Worm (Caenorhabditis elegans) whole organism, late embryonic: ENCODE measurements around the gene srw-26.
"Not testable (repeated sequence)": the region's sequence is repeated elsewhere in the genome, so short reads cannot be mapped to it uniquely, and the experiment has no call there.

Source experiments
- F13H6.1 ChIP-seq: sonication (generic microtip); optimal IDR thresholded peaks from 2 replicates; lab custom pipeline; 2016; ENCODE audit warnings: missing genetic modification characterization, missing compliant biosample characterization
- K02D7.2 ChIP-seq: sonication (generic microtip); optimal IDR thresholded peaks from 2 replicates; lab custom pipeline; 2017; ENCODE audit warnings: mild to moderate bottlenecking, missing genetic modification characterization, missing compliant biosample characterization
- ceh-18 ChIP-seq: sonication (generic microtip); optimal IDR thresholded peaks from 2 replicates; lab custom pipeline; 2016; ENCODE audit warnings: missing genetic modification characterization, missing compliant biosample characterization
- ceh-19 ChIP-seq: fragments of 200-800 bp; sonication (Bioruptor generic); optimal IDR thresholded peaks from 2 replicates; lab custom pipeline; 2018; ENCODE audit warnings: mild to moderate bottlenecking, missing genetic modification characterization, missing compliant biosample characterization
- ceh-22 ChIP-seq: sonication (generic microtip); optimal IDR thresholded peaks from 2 replicates; lab custom pipeline; 2017; ENCODE audit warnings: missing biosample characterization, missing genetic modification characterization
- ceh-30 ChIP-seq: fragments of 150-350 bp; optimal IDR thresholded peaks from 2 replicates; lab custom pipeline; 2014; ENCODE audit warnings: missing biosample characterization, missing genetic modification characterization
- ceh-31 ChIP-seq: sonication (generic microtip); optimal IDR thresholded peaks from 2 replicates; lab custom pipeline; 2016; ENCODE audit warnings: missing genetic modification characterization, missing compliant biosample characterization
- ceh-34 ChIP-seq: sonication (generic microtip); optimal IDR thresholded peaks from 2 replicates; lab custom pipeline; 2016; ENCODE audit warnings: mild to moderate bottlenecking, missing genetic modification characterization, missing compliant biosample characterization
- ceh-45 ChIP-seq: fragments of 200-800 bp; sonication (Bioruptor generic); IDR thresholded peaks from 2 replicates; pipeline ENCODE4 v1.3.6; 2022; ENCODE audit warnings: missing genetic modification reagents, missing genetic modification characterization, missing compliant biosample characterization
- ceh-48 ChIP-seq: sonication (generic microtip); optimal IDR thresholded peaks from 2 replicates; lab custom pipeline; 2016; ENCODE audit warnings: missing genetic modification characterization, inconsistent platforms, missing compliant biosample characterization
- che-1 ChIP-seq: sonication (generic microtip); optimal IDR thresholded peaks from 2 replicates; lab custom pipeline; 2016; ENCODE audit warnings: mild to moderate bottlenecking, missing genetic modification characterization, missing compliant biosample characterization
- dve-1 ChIP-seq: sonication (generic microtip); optimal IDR thresholded peaks from 2 replicates; lab custom pipeline; 2017; ENCODE audit warnings: antibody characterized with exemption, mild to moderate bottlenecking, missing genetic modification characterization, missing compliant biosample characterization
- elt-2 ChIP-seq: sonication (generic microtip); optimal IDR thresholded peaks from 2 replicates; lab custom pipeline; 2016; ENCODE audit warnings: missing genetic modification reagents, missing genetic modification characterization, missing compliant biosample characterization
- elt-4 ChIP-seq: sonication (generic microtip); optimal IDR thresholded peaks from 2 replicates; lab custom pipeline; 2016; ENCODE audit warnings: missing genetic modification characterization, missing compliant biosample characterization
- fax-1 ChIP-seq: sonication (generic microtip); optimal IDR thresholded peaks from 2 replicates; lab custom pipeline; 2016; ENCODE audit warnings: missing genotype, missing genetic modification characterization, missing compliant biosample characterization
- gmeb-2 ChIP-seq: sonication (generic microtip); optimal IDR thresholded peaks from 2 replicates; lab custom pipeline; 2016; ENCODE audit warnings: missing genetic modification characterization, inconsistent platforms, missing compliant biosample characterization
- hlh-30 ChIP-seq: sonication (generic microtip); optimal IDR thresholded peaks from 2 replicates; lab custom pipeline; 2017; ENCODE audit warnings: antibody characterized with exemption, missing genetic modification characterization, missing compliant biosample characterization; ENCODE audit not compliant: insufficient read depth
- hlh-8 ChIP-seq: sonication (generic microtip); optimal IDR thresholded peaks from 2 replicates; lab custom pipeline; 2016; ENCODE audit warnings: missing genotype, missing genetic modification characterization, missing compliant biosample characterization
- lim-6 ChIP-seq: sonication (generic microtip); optimal IDR thresholded peaks from 2 replicates; lab custom pipeline; 2016; ENCODE audit warnings: missing genetic modification characterization, missing compliant biosample characterization
- madf-2 ChIP-seq: sonication (generic microtip); optimal IDR thresholded peaks from 2 replicates; lab custom pipeline; 2017; ENCODE audit warnings: missing genetic modification characterization, missing compliant biosample characterization
- mec-3 ChIP-seq: sonication (generic microtip); optimal IDR thresholded peaks from 2 replicates; lab custom pipeline; 2016; ENCODE audit warnings: borderline replicate concordance, missing genetic modification characterization, missing compliant biosample characterization
- nfya-1 ChIP-seq: sonication (generic microtip); optimal IDR thresholded peaks from 2 replicates; lab custom pipeline; 2017; ENCODE audit warnings: missing genetic modification characterization, mild to moderate bottlenecking, missing compliant biosample characterization, antibody characterized with exemption, moderate library complexity
- odd-2 ChIP-seq: sonication (generic microtip); optimal IDR thresholded peaks from 2 replicates; lab custom pipeline; 2017; ENCODE audit warnings: antibody characterized with exemption, mild to moderate bottlenecking, missing genetic modification characterization, missing compliant biosample characterization
- pat-9 ChIP-seq: fragments of 200-800 bp; sonication (Bioruptor generic); optimal IDR thresholded peaks from 2 replicates; lab custom pipeline; 2018; ENCODE audit warnings: mild to moderate bottlenecking, missing genetic modification characterization, moderate library complexity, missing compliant biosample characterization
- pax-1 ChIP-seq: fragments of 150-350 bp; optimal IDR thresholded peaks from 2 replicates; lab custom pipeline; 2014; ENCODE audit warnings: missing biosample characterization, missing genetic modification characterization
- pha-4 ChIP-seq: fragments of 150-350 bp; optimal IDR thresholded peaks from 2 replicates; lab custom pipeline; 2018; ENCODE audit warnings: missing biosample characterization, missing genetic modification reagents, missing genetic modification characterization
- rnt-1 ChIP-seq: sonication (generic microtip); optimal IDR thresholded peaks from 2 replicates; lab custom pipeline; 2016; ENCODE audit warnings: missing genetic modification characterization, missing compliant biosample characterization
- sox-2 ChIP-seq: fragments of 200-800 bp; sonication (Bioruptor generic); IDR thresholded peaks from 2 replicates; pipeline ENCODE4 v1.3.6; 2022; ENCODE audit warnings: missing genetic modification reagents, missing genetic modification characterization, missing compliant biosample characterization
- sox-4 ChIP-seq: sonication (generic microtip); optimal IDR thresholded peaks from 2 replicates; lab custom pipeline; 2017; ENCODE audit warnings: mild to moderate bottlenecking, missing genetic modification characterization, inconsistent platforms, missing compliant biosample characterization
- tbx-2 ChIP-seq: sonication (generic microtip); optimal IDR thresholded peaks from 2 replicates; lab custom pipeline; 2016; ENCODE audit warnings: missing genetic modification characterization, missing compliant biosample characterization
- unc-3 ChIP-seq, 2 experiments: fragments of 200-800 bp in 1 of 2; sonication (Bioruptor generic) in 1 of 2; sonication (generic microtip) in 1 of 2; conservative IDR thresholded peaks in 1 of 2; optimal IDR thresholded peaks in 1 of 2; 2 replicates each; pipeline versions ENCODE4 v1.3.6 to Lab custom; 2016 to 2022; ENCODE audit warnings: missing compliant biosample characterization in 2 of 2, missing genetic modification characterization in 2 of 2, missing genetic modification reagents in 1 of 2
- unc-86 ChIP-seq: sonication (generic microtip); optimal IDR thresholded peaks from 2 replicates; lab custom pipeline; 2016; ENCODE audit warnings: missing genetic modification characterization, missing compliant biosample characterization
- ztf-16 ChIP-seq: sonication (generic microtip); optimal IDR thresholded peaks from 2 replicates; lab custom pipeline; 2017; ENCODE audit warnings: missing genetic modification characterization, missing compliant biosample characterization

The srw-26 gene

DNA sequence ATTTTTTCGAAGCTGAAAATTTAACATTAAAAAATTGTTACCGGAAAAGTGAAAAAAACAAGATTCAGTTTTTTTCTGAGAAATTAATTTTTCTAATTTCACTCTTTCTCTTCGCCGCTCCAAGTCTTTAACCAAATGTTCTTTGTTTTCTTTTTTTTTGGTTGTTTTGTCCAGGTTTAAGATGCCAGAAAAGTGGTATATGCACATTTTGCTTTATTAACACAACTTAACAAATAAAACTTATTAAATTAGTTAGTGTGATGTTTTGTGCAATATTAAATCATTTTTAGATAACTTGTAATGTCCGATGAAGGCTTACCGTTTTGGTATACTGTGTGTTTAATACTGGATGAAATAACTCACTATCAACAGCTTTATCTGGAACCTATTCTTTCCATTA lies 10.8 kb upstream of the srw-26 start, which contains the start of gene srw-53:
Gene srw-53 (plus strand): TSS at position 301 of the 400 bp plus-strand sequence.
- no peak for TF ChIP-seq nfya-1 (tag; lab: Kevin White, UChicago)
- TF ChIP-seq ceh-34 (tag; lab: Kevin White, UChicago): no peak
- no peak for TF ChIP-seq sox-2 (GFP tag; lab: Robert Waterston, UW)

DNA sequence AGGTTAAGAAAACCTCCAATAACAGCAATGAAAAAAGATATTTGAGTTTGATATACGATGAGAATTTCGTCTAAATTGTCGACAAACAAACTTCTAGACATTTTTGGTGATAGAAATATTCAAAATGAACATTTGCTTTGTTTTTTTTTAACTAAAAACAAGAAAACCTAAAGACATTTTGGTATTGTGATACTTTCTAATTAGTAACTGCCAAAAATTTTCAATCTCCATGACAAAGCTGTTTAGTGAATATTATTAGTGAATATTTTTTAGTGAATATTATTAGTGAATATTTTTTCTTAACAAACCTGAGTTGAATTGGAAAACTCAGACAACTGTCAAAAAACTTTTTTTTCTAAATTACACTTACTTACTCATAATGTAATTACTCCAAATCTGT lies 8.0 kb upstream of the srw-26 start, which contains the start of gene srw-55:
Gene srw-55 (minus strand): TSS at position 101 of the 400 bp plus-strand sequence.
- TF ChIP-seq sox-4 (tag; lab: Kevin White, UChicago) (no peak), hlh-30 (no peak), tbx-2 (tag; lab: Kevin White, UChicago) (no peak), ceh-45 (no peak)

DNA sequence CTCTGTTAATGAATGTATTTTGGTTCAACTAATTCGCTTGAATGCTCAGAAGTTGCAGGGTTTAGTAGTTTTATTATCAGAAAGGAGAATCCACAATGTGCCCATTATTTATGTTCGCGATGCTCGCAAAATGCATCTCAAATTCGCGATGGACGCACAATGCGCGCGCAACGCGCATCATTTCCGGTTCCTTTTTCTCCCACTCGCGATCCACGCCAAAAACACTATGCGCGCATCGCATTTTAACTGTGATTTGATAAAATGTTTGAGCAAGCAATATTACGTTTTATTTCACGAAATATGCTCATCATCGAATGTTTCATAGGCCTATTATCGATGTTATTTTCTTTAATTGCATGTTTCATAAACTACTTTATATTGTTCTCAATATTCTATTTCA lies 2.4 kb downstream of the srw-26 start, which contains the start of gene srbc-77:
Gene srbc-77 (plus strand): TSS at position 301 of the 400 bp plus-strand sequence.
- TF ChIP-seq sox-2 (GFP tag; lab: Robert Waterston, UW); unc-86 (tag; lab: Kevin White, UChicago); gmeb-2: not testable (repeated sequence)

DNA sequence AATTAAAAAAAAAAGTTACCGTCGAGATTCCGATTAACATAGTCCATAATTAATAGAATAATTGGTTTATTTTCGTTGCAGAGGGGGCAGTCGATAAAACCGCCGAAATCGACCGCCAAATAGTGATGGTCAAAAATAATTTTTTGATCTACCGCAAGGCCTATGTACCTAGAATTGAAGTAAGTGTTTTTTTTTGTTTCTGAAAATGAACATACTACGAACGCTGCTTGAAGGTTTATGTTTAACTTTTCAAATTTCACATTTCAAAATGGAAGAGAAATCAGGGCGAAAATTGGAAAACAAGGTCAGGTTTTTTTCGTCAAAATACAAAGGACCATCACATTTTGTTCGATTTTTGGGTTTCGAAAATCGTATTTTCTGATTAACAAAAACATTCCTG lies 4.0 kb downstream of the srw-26 start, which contains the start of gene pzf-1:
Gene pzf-1 (minus strand): TSS at position 101 of the 400 bp plus-strand sequence.
- TF ChIP-seq unc-86 (tag; lab: Kevin White, UChicago): no peak
- TF ChIP-seq madf-2 (tag; lab: Kevin White, UChicago): no peak
- no peak for TF ChIP-seq ceh-30 (tag; lab: Kevin White, UChicago)
- no peak for TF ChIP-seq ceh-48 (tag; lab: Kevin White, UChicago)
- no peak for TF ChIP-seq pat-9
- no peak for TF ChIP-seq pax-1 (tag; lab: Kevin White, UChicago)
- no peak for TF ChIP-seq pha-4 (tag; lab: Kevin White, UChicago)
- TF ChIP-seq K02D7.2 (tag; lab: Kevin White, UChicago): no peak
- no peak for TF ChIP-seq F13H6.1 (tag; lab: Kevin White, UChicago)
- TF ChIP-seq ceh-18 (tag; lab: Kevin White, UChicago): no peak
- TF ChIP-seq ceh-19: no peak
- TF ChIP-seq ceh-22: no peak
- no peak for TF ChIP-seq unc-3 (GFP tag; conservative IDR thresholded peaks at IDR 0.05; lab: Robert Waterston, UW)
- no peak for TF ChIP-seq unc-3 (tag; optimal IDR thresholded peaks at IDR 0.05; lab: Kevin White, UChicago)
- TF ChIP-seq mec-3 (tag; lab: Kevin White, UChicago): no peak
- TF ChIP-seq che-1 (tag; lab: Kevin White, UChicago): no peak
- no peak for TF ChIP-seq ztf-16 (tag; lab: Kevin White, UChicago)
- no peak for TF ChIP-seq odd-2 (tag; lab: Kevin White, UChicago)
- no peak for TF ChIP-seq ceh-31
- TF ChIP-seq, all 69 proteins: peak for 0

DNA sequence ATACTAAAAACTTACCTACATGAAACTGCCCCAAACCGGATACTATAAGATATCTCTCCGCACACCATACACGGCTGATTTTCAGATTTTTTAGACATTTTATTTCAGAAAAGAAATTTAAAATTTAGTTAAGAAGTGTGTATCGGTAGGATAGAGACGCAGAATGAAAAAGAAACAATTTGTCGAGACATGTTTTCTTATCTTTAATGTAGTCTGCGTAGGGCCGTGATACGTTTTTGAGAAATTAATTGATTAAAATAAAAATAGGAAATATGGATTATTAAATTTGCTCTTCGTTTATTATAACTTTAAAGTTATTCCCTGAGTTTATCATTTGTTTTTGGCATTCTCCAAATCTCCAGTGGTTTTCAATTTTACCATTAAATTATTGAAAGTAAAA lies 8.0 kb downstream of the srw-26 start, which contains the start of gene nhr-108:
Gene nhr-108 (minus strand): TSS at position 166 of the 400 bp plus-strand sequence.
- TF ChIP-seq gmeb-2 (no peak), hlh-8 (tag; lab: Kevin White, UChicago) (no peak), rnt-1 (tag; lab: Kevin White, UChicago) (no peak), pha-4 (tag; lab: Kevin White, UChicago) (no peak), lim-6 (tag; lab: Kevin White, UChicago) (no peak), elt-4 (tag; lab: Kevin White, UChicago) (no peak)

DNA sequence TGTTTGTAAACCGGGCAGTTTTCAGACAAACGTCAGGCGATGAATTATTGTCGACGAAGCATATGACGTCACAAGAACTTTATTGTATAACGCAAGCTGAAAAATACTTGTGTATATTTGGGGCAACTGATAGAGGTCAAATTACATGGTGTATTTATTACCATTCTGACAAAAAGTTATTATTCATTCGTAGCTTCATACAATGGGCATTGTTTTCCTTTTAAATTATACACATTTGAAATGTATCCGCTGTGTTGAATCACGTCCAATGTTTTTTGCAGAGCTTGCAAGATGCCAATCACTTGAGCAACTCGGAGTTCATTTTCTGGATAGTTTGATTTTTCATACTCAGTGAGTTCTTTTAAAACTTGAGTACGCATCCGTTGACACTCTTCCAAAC lies 9.3 kb downstream of the srw-26 start, which contains the start of gene F35E8.13:
Gene F35E8.13 (plus strand): TSS at position 301 of the 400 bp plus-strand sequence.
- TF ChIP-seq mec-3 (tag; lab: Kevin White, UChicago) (no peak), dve-1 (tag; lab: Kevin White, UChicago) (no peak), sox-4 (tag; lab: Kevin White, UChicago) (no peak), ceh-30 (tag; lab: Kevin White, UChicago) (no peak), fax-1 (tag; lab: Kevin White, UChicago) (no peak), elt-2 (no peak), unc-3 (GFP tag; conservative IDR thresholded peaks at IDR 0.05; lab: Robert Waterston, UW) (no peak), unc-3 (tag; optimal IDR thresholded peaks at IDR 0.05; lab: Kevin White, UChicago) (no peak), unc-86 (tag; lab: Kevin White, UChicago) (no peak)
